Worm (Caenorhabditis elegans): ENCODE results near the gene eat-17.

- TF ChIP-seq lin-14 (GFP tag; optimal IDR thresholded peaks at IDR 0.05), result peak; percentile 33
- no peak for TF ChIP-seq pqm-1 (tag; optimal IDR thresholded peaks at IDR 0.05)
- no peak for TF ChIP-seq ama-1 (optimal IDR thresholded peaks at IDR 0.05)
- no peak for TF ChIP-seq ztf-11 (tag; optimal IDR thresholded peaks at IDR 0.05)
- TF ChIP-seq dpl-1 (GFP tag; optimal IDR thresholded peaks at IDR 0.05), result no peak
- TF ChIP-seq lin-35 (GFP tag; optimal IDR thresholded peaks at IDR 0.05), result peak in 1 of 2 experiments; percentile 43
- no peak for TF ChIP-seq ztf-4 (tag; optimal IDR thresholded peaks at IDR 0.05)
- TF ChIP-seq nhr-237 (tag; optimal IDR thresholded peaks at IDR 0.05), result no peak
- TF ChIP-seq mdl-1 (tag; optimal IDR thresholded peaks at IDR 0.05), result peak in 1 of 2 experiments; percentile 42
Measured at ce11 chrX:16352503-16352902, 64.1 kb downstream of the eat-17 start.

Measured in whole organism, L1 larva.